Fruit fly (Drosophila melanogaster): ENCODE results near the gene kz.

- TF ChIP-seq CG32121 (GFP tag; IDR thresholded peaks at IDR 0.05): no peak
- TF ChIP-seq D1 (tag; optimal IDR thresholded peaks at IDR 0.05): no peak
- no peak for TF ChIP-seq Ets98B (GFP tag; IDR thresholded peaks at IDR 0.05)
- no peak for TF ChIP-seq CG8159 (tag; optimal IDR thresholded peaks at IDR 0.05)
- no peak for TF ChIP-seq Pif1B (GFP tag; optimal IDR thresholded peaks at IDR 0.05)
- no peak for TF ChIP-seq Snoo (tag; optimal IDR thresholded peaks at IDR 0.05)
- TF ChIP-seq gl (tag; optimal IDR thresholded peaks at IDR 0.05): no peak
- no peak for TF ChIP-seq CG8301 (tag; optimal IDR thresholded peaks at IDR 0.05)
- TF ChIP-seq CG14655 (GFP tag; optimal IDR thresholded peaks at IDR 0.05): no peak
- TF ChIP-seq CG9948 (tag; optimal IDR thresholded peaks at IDR 0.05): no peak
- TF ChIP-seq CG4496 (GFP tag; IDR thresholded peaks at IDR 0.05): no peak
Measured at dm6 chrX:2245931-2246330, 4.1 kb upstream of the kz start, which contains the start of gene Or2a.

Measured in whole organism, pupa.